Fruit fly (Drosophila melanogaster): ENCODE measurements around the gene CG9257.
A peak's percentile ranks its signal among the peaks of the same experiment; 100 is the strongest.

Gene CG9257

dm6 chr2L:21149053-21149452, 46.5 kb downstream of the CG9257 start (continued):
- TF ChIP-seq Dref (GFP tag; IDR thresholded peaks at IDR 0.05) (peak; percentile 83), CHES-1-like (GFP tag; optimal IDR thresholded peaks at IDR 0.05) (no peak), CG15696 (tag; optimal IDR thresholded peaks at IDR 0.05) (peak; percentile 28), CG14667 (GFP tag; IDR thresholded peaks at IDR 0.05) (peak; percentile 35; the same call in 1 of the 2 replicates), CG13424 (tag; optimal IDR thresholded peaks at IDR 0.05) (peak; percentile 37), trh (GFP tag; optimal IDR thresholded peaks at IDR 0.05) (peak; percentile 4), CG9932 (GFP tag; IDR thresholded peaks at IDR 0.05) (peak; percentile 77), lab (GFP tag; optimal IDR thresholded peaks at IDR 0.05) (no peak), Sox100B (GFP tag; optimal IDR thresholded peaks at IDR 0.05) (peak; percentile 47), Oli (tag; optimal IDR thresholded peaks at IDR 0.05) (no peak), Fer2 (tag; optimal IDR thresholded peaks at IDR 0.05) (no peak), tio (GFP tag; optimal IDR thresholded peaks at IDR 0.05) (peak; percentile 26), CG8290 (GFP tag; optimal IDR thresholded peaks at IDR 0.05) (peak; percentile 56), CG8290 (tag; optimal IDR thresholded peaks at IDR 0.05) (peak in 1 of 2 experiments; percentile 68), CG6254 (GFP tag; optimal IDR thresholded peaks at IDR 0.05) (peak; percentile 15), CG17328 (GFP tag; IDR thresholded peaks at IDR 0.05) (peak; percentile 66), MBD-R2 (GFP tag; IDR thresholded peaks at IDR 0.05) (peak; percentile 62), Sry-δ (GFP tag; optimal IDR thresholded peaks at IDR 0.05) (peak; percentile 68), CG13287 (GFP tag; IDR thresholded peaks at IDR 0.05; ENCODE audit: partially characterized antibody) (peak; percentile 86), CG6854 (GFP tag; optimal IDR thresholded peaks at IDR 0.05) (peak; percentile 52), CG6689 (GFP tag; IDR thresholded peaks at IDR 0.05) (peak; percentile 36; the same call in 1 of the 2 replicates), zen (tag; optimal IDR thresholded peaks at IDR 0.05) (peak; percentile 3), CG10267 (tag; optimal IDR thresholded peaks at IDR 0.05) (peak; percentile 66), CG8924 (tag; optimal IDR thresholded peaks at IDR 0.05) (peak; percentile 60), btn (GFP tag; optimal IDR thresholded peaks at IDR 0.05) (no peak), wdn (GFP tag; IDR thresholded peaks at IDR 0.05) (peak; percentile 34; the same call in 1 of the 2 replicates), CG9727 (GFP tag; optimal IDR thresholded peaks at IDR 0.05) (peak; percentile 56), CG1603 (tag; optimal IDR thresholded peaks at IDR 0.05) (peak; percentile 63), ci (GFP tag; IDR thresholded peaks at IDR 0.05) (peak; percentile 77; the same call in 2 of the 3 replicates), CG43689 (GFP tag; IDR thresholded peaks at IDR 0.05) (no peak), tgo (GFP tag; IDR thresholded peaks at IDR 0.05) (peak; percentile 42; the same call in 1 of the 3 replicates), Abd-B (GFP tag; optimal IDR thresholded peaks at IDR 0.05) (peak; percentile 13), Optix (GFP tag; IDR thresholded peaks at IDR 0.05) (no peak), tin (GFP tag; optimal IDR thresholded peaks at IDR 0.05) (peak; percentile 37), ap (GFP tag; IDR thresholded peaks at IDR 0.05) (peak; percentile 13; the same call in 1 of the 2 replicates), CG18476 (GFP tag; optimal IDR thresholded peaks at IDR 0.05) (peak; percentile 7), CG33557 (GFP tag; optimal IDR thresholded peaks at IDR 0.05) (peak; percentile 21), CG16813 (GFP tag; IDR thresholded peaks at IDR 0.05; ENCODE audit: partially characterized antibody) (peak; percentile 45; the same call in 1 of the 3 replicates), CG18262 (tag; optimal IDR thresholded peaks at IDR 0.05) (peak; percentile 62), HLH4C (GFP tag; IDR thresholded peaks at IDR 0.05; ENCODE audit: partially characterized antibody) (peak; percentile 76), CG2120 (GFP tag; optimal IDR thresholded peaks at IDR 0.05) (peak; percentile 65), Dp (GFP tag; optimal IDR thresholded peaks at IDR 0.05) (peak; percentile 84), ind (GFP tag; optimal IDR thresholded peaks at IDR 0.05) (peak; percentile 33), CG42726 (GFP tag; IDR thresholded peaks at IDR 0.05; ENCODE audit: partially characterized antibody) (peak; percentile 45; the same call in 1 of the 2 replicates), seq (GFP tag; IDR thresholded peaks at IDR 0.05) (no peak), ATbp (GFP tag; optimal IDR thresholded peaks at IDR 0.05) (peak; percentile 20), CG14860 (GFP tag; IDR thresholded peaks at IDR 0.05; ENCODE audit: partially characterized antibody) (peak; percentile 35; the same call in 2 of the 3 replicates), Eip74EF (GFP tag; optimal IDR thresholded peaks at IDR 0.05) (peak in 1 of 2 experiments; percentile 48), B-H2 (GFP tag; optimal IDR thresholded peaks at IDR 0.05) (peak; percentile 11), pita (GFP tag; optimal IDR thresholded peaks at IDR 0.05) (no peak)

All from whole organism, embryonic.